Worm (Caenorhabditis elegans) whole organism, L4/young adult: ENCODE results near the gene ace-1.

Source experiments
- W03F9.2 ChIP-seq: fragments of 150-350 bp; optimal IDR thresholded peaks from 2 replicates; lab custom pipeline; 2014; ENCODE audit warnings: missing biosample characterization, missing genetic modification characterization
- dao-5 ChIP-seq: sonication (generic microtip); optimal IDR thresholded peaks from 2 replicates; lab custom pipeline; 2016; ENCODE audit warnings: missing genotype, missing genetic modification characterization, moderate library complexity, missing compliant biosample characterization
- him-1 ChIP-seq: sonication (generic microtip); optimal IDR thresholded peaks from 2 replicates; lab custom pipeline; 2016; ENCODE audit warnings: missing genotype, missing genetic modification reagents, missing genetic modification characterization, missing compliant biosample characterization

Gene ace-1

ce11 chrX:16366993-16367392 lies at the start of gene ace-1:
Gene ace-1 (plus strand): TSS chrX:16367293.
- TF ChIP-seq W03F9.2 (tag; lab: Kevin White, UChicago) = no peak
- TF ChIP-seq dao-5 (tag; lab: Kevin White, UChicago) = no peak
- no peak for TF ChIP-seq him-1 (tag; lab: Kevin White, UChicago)

- TF ChIP-seq him-1 (tag; lab: Kevin White, UChicago) = no peak
- no peak for TF ChIP-seq dao-5 (tag; lab: Kevin White, UChicago)
- TF ChIP-seq W03F9.2 (tag; lab: Kevin White, UChicago) = no peak
Measured at ce11 chrX:16317629-16318028, 49.5 kb upstream of the ace-1 start, which contains the start of gene T01B4.3. Gene T01B4.3 (minus strand): TSS chrX:16317729.

ce11 chrX:16318248-16318647 lies 48.8 kb upstream of the ace-1 start:
- TF ChIP-seq dao-5 (tag; lab: Kevin White, UChicago) (no peak), W03F9.2 (tag; lab: Kevin White, UChicago) (no peak), him-1 (tag; lab: Kevin White, UChicago) (no peak)

ce11 chrX:16321327-16321726 lies 45.8 kb upstream of the ace-1 start:
- TF ChIP-seq him-1 (tag; lab: Kevin White, UChicago) (no peak), dao-5 (tag; lab: Kevin White, UChicago) (no peak), W03F9.2 (tag; lab: Kevin White, UChicago) (no peak)

ce11 chrX:16321864-16322263 lies 45.2 kb upstream of the ace-1 start:
- TF ChIP-seq him-1 (tag; lab: Kevin White, UChicago) = no peak
- TF ChIP-seq W03F9.2 (tag; lab: Kevin White, UChicago) = no peak
- no peak for TF ChIP-seq dao-5 (tag; lab: Kevin White, UChicago)

- no peak for TF ChIP-seq dao-5 (tag; lab: Kevin White, UChicago)
- no peak for TF ChIP-seq him-1 (tag; lab: Kevin White, UChicago)
- no peak for TF ChIP-seq W03F9.2 (tag; lab: Kevin White, UChicago)
Measured at ce11 chrX:16324222-16324621, 42.9 kb upstream of the ace-1 start.

- TF ChIP-seq him-1 (tag; lab: Kevin White, UChicago) = no peak
- no peak for TF ChIP-seq dao-5 (tag; lab: Kevin White, UChicago)
- TF ChIP-seq W03F9.2 (tag; lab: Kevin White, UChicago) = no peak
Measured at ce11 chrX:16327229-16327628, 39.9 kb upstream of the ace-1 start.

ce11 chrX:16328328-16328727 lies 38.8 kb upstream of the ace-1 start, which contains the start of gene C11G6.2:
Gene C11G6.2 (plus strand): TSS chrX:16328628.
- TF ChIP-seq dao-5 (tag; lab: Kevin White, UChicago) = no peak
- no peak for TF ChIP-seq him-1 (tag; lab: Kevin White, UChicago)
- TF ChIP-seq W03F9.2 (tag; lab: Kevin White, UChicago) = no peak

ce11 chrX:16331425-16331824 lies 35.7 kb upstream of the ace-1 start:
- TF ChIP-seq dao-5 (tag; lab: Kevin White, UChicago) (no peak), him-1 (tag; lab: Kevin White, UChicago) (no peak), W03F9.2 (tag; lab: Kevin White, UChicago) (no peak)

ce11 chrX:16331932-16332485 lies 35.1 kb upstream of the ace-1 start, which contains the start of gene taf-3:
Gene taf-3 (plus strand): TSS chrX:16332435.
- TF ChIP-seq dao-5 (tag; lab: Kevin White, UChicago) (no peak), W03F9.2 (tag; lab: Kevin White, UChicago) (no peak), him-1 (tag; lab: Kevin White, UChicago) (no peak)

- no peak for TF ChIP-seq dao-5 (tag; lab: Kevin White, UChicago)
- no peak for TF ChIP-seq him-1 (tag; lab: Kevin White, UChicago)
- TF ChIP-seq W03F9.2 (tag; lab: Kevin White, UChicago) = no peak
Measured at ce11 chrX:16335396-16335795, 31.7 kb upstream of the ace-1 start.

ce11 chrX:16336940-16337339 lies 30.2 kb upstream of the ace-1 start:
- TF ChIP-seq dao-5 (tag; lab: Kevin White, UChicago) = no peak
- TF ChIP-seq him-1 (tag; lab: Kevin White, UChicago) = no peak
- no peak for TF ChIP-seq W03F9.2 (tag; lab: Kevin White, UChicago)

ce11 chrX:16337399-16337798 lies 29.7 kb upstream of the ace-1 start:
- TF ChIP-seq him-1 (tag; lab: Kevin White, UChicago) = no peak
- TF ChIP-seq W03F9.2 (tag; lab: Kevin White, UChicago) = no peak
- TF ChIP-seq dao-5 (tag; lab: Kevin White, UChicago) = no peak

ce11 chrX:16339207-16339606 lies 27.9 kb upstream of the ace-1 start:
- TF ChIP-seq him-1 (tag; lab: Kevin White, UChicago) (no peak), W03F9.2 (tag; lab: Kevin White, UChicago) (no peak), dao-5 (tag; lab: Kevin White, UChicago) (no peak)
